Worm (Caenorhabditis elegans) whole organism, L3 larva: ENCODE data around the gene lips-6.

Experiments used
- ama-1 ChIP-seq: fragments of 150-350 bp; optimal IDR thresholded peaks from 2 replicates; lab custom pipeline; 2018
- ceh-16 ChIP-seq: sonication (generic microtip); optimal IDR thresholded peaks from 2 replicates; lab custom pipeline; 2017; ENCODE audit warnings: missing biosample characterization, missing genetic modification characterization
- ceh-82 ChIP-seq: fragments of 150-350 bp; optimal IDR thresholded peaks from 2 replicates; lab custom pipeline; 2014; ENCODE audit warnings: missing biosample characterization, missing genetic modification characterization
- elt-2 ChIP-seq: sonication (generic microtip); optimal IDR thresholded peaks from 2 replicates; lab custom pipeline; 2016; ENCODE audit warnings: missing genetic modification reagents, mild to moderate bottlenecking, missing genetic modification characterization, missing compliant biosample characterization
- elt-3 ChIP-seq, 3 experiments: fragments of 150-350 bp in 1 of 3; sonication (generic microtip) in 2 of 3; optimal IDR thresholded peaks; 2 replicates in 2 of 3; 4 replicates in 1 of 3; lab custom pipeline; 2014 to 2017; ENCODE audit warnings: missing biosample characterization in 3 of 3, missing genetic modification characterization in 3 of 3
- fkh-2 ChIP-seq: fragments of 150-350 bp; optimal IDR thresholded peaks from 2 replicates; lab custom pipeline; 2014; ENCODE audit warnings: missing biosample characterization, missing genetic modification reagents, missing genetic modification characterization
- lin-39 ChIP-seq: fragments of 150-350 bp; optimal IDR thresholded peaks from 2 replicates; lab custom pipeline; 2018; ENCODE audit warnings: missing biosample characterization, missing genetic modification reagents, missing genetic modification characterization
- nhr-43 ChIP-seq: sonication (generic microtip); optimal IDR thresholded peaks from 2 replicates; lab custom pipeline; 2016; ENCODE audit warnings: mild to moderate bottlenecking, missing genetic modification characterization, missing compliant biosample characterization; ENCODE audit not compliant: poor library complexity, severe bottlenecking
- nhr-77 ChIP-seq: fragments of 150-350 bp; optimal IDR thresholded peaks from 2 replicates; lab custom pipeline; 2014; ENCODE audit warnings: missing biosample characterization, missing genetic modification characterization
- pha-4 ChIP-seq: fragments of 150-350 bp; optimal IDR thresholded peaks from 2 replicates; lab custom pipeline; 2014; ENCODE audit warnings: missing biosample characterization, missing genetic modification reagents, missing genetic modification characterization
- snpc-4 ChIP-seq: fragments of 150-350 bp; optimal IDR thresholded peaks from 2 replicates; lab custom pipeline; 2014; ENCODE audit warnings: missing biosample characterization, missing genetic modification characterization
- ztf-4 ChIP-seq: fragments of 150-350 bp; optimal IDR thresholded peaks from 2 replicates; lab custom pipeline; 2014; ENCODE audit warnings: missing biosample characterization, missing genetic modification characterization

DNA sequence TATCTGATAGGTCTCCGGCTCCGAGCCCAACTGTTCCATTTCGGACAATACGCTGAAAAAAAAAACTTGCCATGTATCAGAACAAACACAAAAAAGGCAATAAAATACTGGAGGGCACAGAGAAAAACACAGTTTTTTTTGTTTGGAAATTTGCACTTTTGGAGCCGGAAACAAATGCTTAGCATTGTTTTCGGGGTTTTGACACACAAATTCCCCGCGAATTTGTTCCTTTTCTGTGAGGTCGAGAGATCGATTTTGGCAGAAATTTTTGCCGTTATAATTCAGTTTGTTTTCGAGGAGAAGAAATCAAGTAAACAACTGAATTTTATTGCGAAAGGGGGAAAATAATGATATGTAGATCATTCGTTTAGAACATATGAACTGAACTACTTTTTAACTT is 41.1 kb upstream of the lips-6 start, which contains the start of gene K08E4.2:
- no peak for TF ChIP-seq elt-2 (tag; lab: Kevin White, UChicago)
- no peak for TF ChIP-seq ama-1 (lab: Kevin White, UChicago)
- no peak for TF ChIP-seq lin-39 (tag; lab: Kevin White, UChicago)
- TF ChIP-seq elt-3 (tag; optimal IDR thresholded peaks at IDR 0.05; lab: Kevin White, UChicago) = no peak
- no peak for TF ChIP-seq nhr-77
- TF ChIP-seq ztf-4 (tag; lab: Kevin White, UChicago) = no peak
- no peak for TF ChIP-seq ceh-16 (tag; lab: Kevin White, UChicago)
- no peak for TF ChIP-seq snpc-4 (tag; lab: Kevin White, UChicago)
- no peak for TF ChIP-seq nhr-43 (tag; lab: Kevin White, UChicago)
- TF ChIP-seq ceh-82 = no peak
- TF ChIP-seq pha-4 (tag; lab: Kevin White, UChicago) = no peak
- no peak for TF ChIP-seq fkh-2 (tag; lab: Kevin White, UChicago)
